Worm (Caenorhabditis elegans) whole organism, L2 larva: ENCODE results near the gene R03H10.5.
"Not testable (repeated sequence)": the region's sequence is repeated elsewhere in the genome, so short reads cannot be mapped to it uniquely, and the experiment has no call there.

Source experiments
- C34F6.9 ChIP-seq: fragments of 150-350 bp; optimal IDR thresholded peaks from 2 replicates; lab custom pipeline; 2014; ENCODE audit warnings: missing biosample characterization, missing genetic modification characterization
- F13H6.1 ChIP-seq: sonication (generic microtip); optimal IDR thresholded peaks from 2 replicates; lab custom pipeline; 2016; ENCODE audit warnings: missing genetic modification characterization, missing compliant biosample characterization
- R02D3.7 ChIP-seq: fragments of 150-350 bp; optimal IDR thresholded peaks from 2 replicates; lab custom pipeline; 2014; ENCODE audit warnings: missing biosample characterization, missing genetic modification characterization
- ZK546.5 ChIP-seq: sonication (generic microtip); optimal IDR thresholded peaks from 2 replicates; lab custom pipeline; 2017; ENCODE audit warnings: missing biosample characterization, missing genetic modification characterization
- alr-1 ChIP-seq: fragments of 150-350 bp; optimal IDR thresholded peaks from 2 replicates; lab custom pipeline; 2014; ENCODE audit warnings: missing biosample characterization, missing genetic modification characterization
- aly-2 ChIP-seq: fragments of 150-350 bp; optimal IDR thresholded peaks from 2 replicates; lab custom pipeline; 2014; ENCODE audit warnings: missing biosample characterization, missing genetic modification characterization
- ama-1 ChIP-seq: fragments of 150-350 bp; optimal IDR thresholded peaks from 2 replicates; lab custom pipeline; 2018; ENCODE audit warnings: inconsistent platforms
- blmp-1 ChIP-seq: sonication (generic microtip); optimal IDR thresholded peaks from 2 replicates; lab custom pipeline; 2017; ENCODE audit warnings: missing genetic modification characterization, mild to moderate bottlenecking, missing compliant biosample characterization, antibody characterized with exemption, moderate library complexity; ENCODE audit not compliant: insufficient read depth
- ceh-16 ChIP-seq: fragments of 150-350 bp; optimal IDR thresholded peaks from 2 replicates; lab custom pipeline; 2014; ENCODE audit warnings: missing biosample characterization, missing genetic modification characterization
- ceh-82 ChIP-seq: fragments of 150-350 bp; optimal IDR thresholded peaks from 2 replicates; lab custom pipeline; 2014; ENCODE audit warnings: missing biosample characterization, missing genetic modification characterization
- crh-2 ChIP-seq: sonication (generic microtip); optimal IDR thresholded peaks from 2 replicates; lab custom pipeline; 2017; ENCODE audit warnings: missing biosample characterization, missing genetic modification characterization
- egl-27 ChIP-seq: sonication (generic microtip); optimal IDR thresholded peaks from 3 replicates; lab custom pipeline; 2017; ENCODE audit warnings: missing biosample characterization, missing genetic modification reagents, missing genetic modification characterization
- elt-3 ChIP-seq: sonication (generic microtip); optimal IDR thresholded peaks from 2 replicates; lab custom pipeline; 2017; ENCODE audit warnings: missing biosample characterization, missing genetic modification characterization
- fos-1 ChIP-seq: fragments of 150-350 bp; optimal IDR thresholded peaks from 2 replicates; lab custom pipeline; 2014; ENCODE audit warnings: missing biosample characterization, missing genetic modification characterization
- gmeb-1 ChIP-seq: fragments of 150-350 bp; optimal IDR thresholded peaks from 2 replicates; lab custom pipeline; 2014; ENCODE audit warnings: missing biosample characterization, missing genetic modification characterization
- mbf-1 ChIP-seq: sonication (generic microtip); optimal IDR thresholded peaks from 2 replicates; lab custom pipeline; 2017; ENCODE audit warnings: missing biosample characterization, missing genetic modification characterization
- mdl-1 ChIP-seq, 2 experiments: fragments of 150-350 bp in 1 of 2; sonication (generic microtip) in 1 of 2; optimal IDR thresholded peaks; 2 replicates each; lab custom pipeline; 2017; ENCODE audit warnings: missing biosample characterization in 2 of 2, missing genetic modification characterization in 2 of 2
- nhr-129 ChIP-seq: fragments of 150-350 bp; optimal IDR thresholded peaks from 2 replicates; lab custom pipeline; 2014; ENCODE audit warnings: missing biosample characterization, missing genetic modification characterization
- nhr-21 ChIP-seq: fragments of 150-350 bp; optimal IDR thresholded peaks from 2 replicates; lab custom pipeline; 2014; ENCODE audit warnings: missing biosample characterization, missing genetic modification characterization
- nhr-23 ChIP-seq: fragments of 150-350 bp; optimal IDR thresholded peaks from 2 replicates; lab custom pipeline; 2014; ENCODE audit warnings: missing biosample characterization, missing genetic modification reagents, missing genetic modification characterization
- nhr-25 ChIP-seq: fragments of 150-350 bp; sonication (generic microtip); optimal IDR thresholded peaks from 3 replicates; lab custom pipeline; 2014; ENCODE audit warnings: missing biosample characterization, missing genetic modification characterization
- nhr-77 ChIP-seq: fragments of 150-350 bp; optimal IDR thresholded peaks from 2 replicates; lab custom pipeline; 2014; ENCODE audit warnings: missing biosample characterization, missing genetic modification characterization
- sem-4 ChIP-seq: fragments of 150-350 bp; optimal IDR thresholded peaks from 2 replicates; lab custom pipeline; 2014; ENCODE audit warnings: missing biosample characterization, missing genetic modification reagents, missing genetic modification characterization
- sma-3 ChIP-seq: sonication (generic microtip); optimal IDR thresholded peaks from 2 replicates; lab custom pipeline; 2016; ENCODE audit warnings: missing genetic modification reagents, missing genetic modification characterization, missing compliant biosample characterization
- sma-9 ChIP-seq, 2 experiments: fragments of 150-350 bp in 1 of 2; sonication (generic microtip) in 1 of 2; optimal IDR thresholded peaks; 2 replicates each; lab custom pipeline; 2014 to 2016; ENCODE audit warnings: missing genetic modification characterization in 2 of 2, mild to moderate bottlenecking in 1 of 2, missing biosample characterization in 1 of 2, missing compliant biosample characterization in 1 of 2, missing genetic modification reagents in 1 of 2, moderate library complexity in 1 of 2
- zag-1 ChIP-seq: fragments of 150-350 bp; optimal IDR thresholded peaks from 2 replicates; lab custom pipeline; 2014; ENCODE audit warnings: missing biosample characterization, missing genetic modification characterization
- ztf-11 ChIP-seq: sonication (generic microtip); optimal IDR thresholded peaks from 2 replicates; lab custom pipeline; 2017; ENCODE audit warnings: missing biosample characterization, missing genetic modification characterization

R03H10.5 gene

DNA sequence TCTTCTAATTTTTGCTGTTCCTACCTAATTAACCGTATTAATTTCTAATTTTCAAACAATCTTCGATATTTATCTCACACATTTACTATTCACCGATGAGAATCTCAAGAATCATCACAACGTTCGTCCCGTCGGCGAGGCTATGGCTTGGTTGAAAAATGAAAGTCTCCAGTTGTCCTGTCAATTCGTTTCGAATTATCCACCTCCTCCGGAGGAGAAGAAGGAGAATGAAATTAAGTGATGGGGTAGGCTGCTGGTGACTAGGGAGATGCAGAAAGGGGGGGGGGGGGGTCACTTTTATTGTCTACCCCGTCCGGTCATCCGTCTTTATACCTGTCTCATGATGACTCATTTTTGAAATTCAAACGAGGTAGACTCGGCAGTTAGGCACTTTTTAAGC, 17.5 kb downstream of the R03H10.5 start:
- TF ChIP-seq nhr-129 (tag; lab: Kevin White, UChicago), result no peak
- TF ChIP-seq nhr-21, result no peak
- TF ChIP-seq mbf-1 (tag; lab: Kevin White, UChicago), result no peak
- TF ChIP-seq F13H6.1 (tag; lab: Kevin White, UChicago), result no peak
- TF ChIP-seq sem-4 (tag; lab: Kevin White, UChicago), result no peak
- TF ChIP-seq sma-9 (GFP tag; optimal IDR thresholded peaks at IDR 0.05; lab: Kevin White, UChicago), result no peak
- no peak for TF ChIP-seq sma-9 (tag; optimal IDR thresholded peaks at IDR 0.05; lab: Kevin White, UChicago)
- TF ChIP-seq nhr-25 (tag; lab: Kevin White, UChicago), result no peak
- no peak for TF ChIP-seq zag-1
- no peak for TF ChIP-seq blmp-1 (tag; lab: Kevin White, UChicago)
- TF ChIP-seq C34F6.9 (tag; lab: Kevin White, UChicago), result no peak
- TF ChIP-seq ama-1 (lab: Kevin White, UChicago), result no peak
- no peak for TF ChIP-seq mdl-1 (tag; optimal IDR thresholded peaks at IDR 0.05; lab: Kevin White, UChicago)

DNA sequence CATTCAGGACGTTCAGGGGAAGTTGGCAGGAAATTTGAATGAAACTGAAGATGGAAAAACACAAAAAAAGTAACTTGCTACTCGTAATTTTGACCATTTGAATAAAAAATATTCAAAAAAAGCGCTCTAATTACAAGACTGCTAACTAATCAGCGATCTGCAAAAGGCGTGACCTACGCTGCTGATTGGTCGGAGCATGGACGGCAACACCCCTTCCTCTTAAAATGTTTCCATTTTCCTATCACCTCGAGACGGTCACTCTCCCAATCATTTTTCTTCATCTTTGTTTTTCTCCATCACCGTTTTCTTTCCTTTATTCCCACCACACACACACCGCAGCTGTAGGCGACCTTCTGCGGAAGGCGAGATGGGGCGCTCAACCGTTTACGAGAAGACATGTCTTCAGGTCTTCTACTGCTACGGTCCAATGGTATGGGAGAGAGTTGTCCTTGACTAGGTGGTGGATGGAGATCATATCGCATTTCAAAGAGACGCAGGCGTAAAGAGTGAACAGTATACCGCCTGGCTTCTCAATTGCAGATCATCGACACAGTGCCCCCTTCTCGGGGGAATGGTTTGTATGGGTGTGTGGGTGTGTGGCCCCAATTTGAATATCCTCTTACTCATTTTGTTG, 18.8 kb downstream of the R03H10.5 start:
- TF ChIP-seq gmeb-1 (tag; lab: Kevin White, UChicago) (no peak), sem-4 (tag; lab: Kevin White, UChicago) (no peak), nhr-25 (tag; lab: Kevin White, UChicago) (peak; percentile 87), fos-1 (tag; lab: Kevin White, UChicago) (peak; percentile 31), blmp-1 (tag; lab: Kevin White, UChicago) (peak; percentile 33), ZK546.5 (tag; lab: Kevin White, UChicago) (no peak), sma-9 (GFP tag; optimal IDR thresholded peaks at IDR 0.05; lab: Kevin White, UChicago) (no peak), sma-9 (tag; optimal IDR thresholded peaks at IDR 0.05; lab: Kevin White, UChicago) (no peak), nhr-21 (peak; percentile 17), elt-3 (no peak), ceh-82 (tag; lab: Kevin White, UChicago) (no peak), ztf-11 (tag; lab: Kevin White, UChicago) (no peak), ceh-16 (peak; percentile 39), C34F6.9 (tag; lab: Kevin White, UChicago) (peak; percentile 16), nhr-77 (tag; lab: Kevin White, UChicago) (no peak), sma-3 (peak; percentile 9), mbf-1 (tag; lab: Kevin White, UChicago) (no peak), crh-2 (tag; lab: Kevin White, UChicago) (no peak), nhr-23 (tag; lab: Kevin White, UChicago) (no peak), nhr-129 (tag; lab: Kevin White, UChicago) (peak; percentile 26), aly-2 (tag; lab: Kevin White, UChicago) (no peak)

DNA sequence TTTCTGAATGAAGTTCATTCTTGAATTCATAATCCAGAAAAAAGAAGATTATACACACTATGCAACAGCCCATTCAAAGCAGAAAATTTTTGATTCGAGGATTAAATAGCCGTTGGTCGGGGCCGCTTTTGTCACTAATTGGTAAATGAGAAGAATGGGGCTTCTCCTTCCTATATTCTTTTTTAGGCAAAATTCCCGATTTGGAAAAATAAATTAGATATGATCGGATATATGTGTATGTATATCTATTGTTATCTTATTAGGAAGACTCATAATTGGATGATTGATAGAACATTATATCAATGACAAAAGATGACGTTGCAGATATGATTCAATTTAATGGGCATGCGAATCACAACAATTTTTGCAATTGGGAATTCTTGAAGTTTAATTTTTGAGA, 20.2 kb downstream of the R03H10.5 start:
- TF ChIP-seq aly-2 (tag; lab: Kevin White, UChicago), result no peak
- no peak for TF ChIP-seq blmp-1 (tag; lab: Kevin White, UChicago)
- no peak for TF ChIP-seq elt-3

DNA sequence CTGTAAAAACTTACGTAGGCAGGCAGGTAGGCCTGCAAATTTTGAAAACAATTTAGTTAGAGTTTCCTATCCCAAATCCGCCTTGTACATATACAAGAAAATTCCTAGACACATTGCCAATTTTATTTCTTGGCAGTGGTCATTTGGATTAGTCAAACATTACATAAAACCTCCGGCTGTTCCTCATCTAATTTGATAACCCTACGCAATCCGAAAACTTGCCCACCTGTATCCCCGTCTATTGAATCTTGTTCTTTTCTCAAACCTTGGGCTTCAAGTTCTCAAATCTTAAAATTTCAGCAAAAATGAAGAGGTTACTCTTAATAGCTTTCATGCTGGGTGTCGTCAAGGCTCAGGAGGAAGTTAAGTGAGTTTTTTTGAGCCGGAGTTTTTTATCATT, 24.4 kb downstream of the R03H10.5 start, which contains the start of gene F56D3.1:
TSS of gene F56D3.1 (plus strand) at position 301 of the 400 bp plus-strand sequence.
- TF ChIP-seq alr-1 (tag; lab: Kevin White, UChicago), result no peak

DNA sequence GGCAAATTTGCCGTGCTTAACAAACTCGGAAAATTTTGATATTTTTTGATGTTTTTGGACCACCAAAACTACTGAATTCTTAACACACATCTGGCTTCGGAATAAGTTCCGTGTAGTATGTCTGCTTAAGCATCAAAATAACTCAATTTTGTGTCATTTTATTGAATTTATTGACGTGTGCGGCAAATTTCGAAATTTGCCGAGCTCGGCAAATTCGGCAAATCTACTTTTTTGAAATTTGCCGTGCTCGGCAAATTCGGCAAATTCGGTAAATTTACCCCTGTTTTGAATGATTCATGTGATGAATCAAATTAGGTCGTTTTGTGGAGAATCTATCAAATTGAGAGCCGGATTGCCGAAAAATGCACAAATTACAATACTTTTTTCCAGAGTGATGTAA, 35.1 kb downstream of the R03H10.5 start, which contains the start of gene ast-1:
TSS of gene ast-1 (minus strand) at position 101 of the 400 bp plus-strand sequence.
- not testable (repeated sequence) for TF ChIP-seq nhr-129, C34F6.9, crh-2 (tag; lab: Kevin White, UChicago)

DNA sequence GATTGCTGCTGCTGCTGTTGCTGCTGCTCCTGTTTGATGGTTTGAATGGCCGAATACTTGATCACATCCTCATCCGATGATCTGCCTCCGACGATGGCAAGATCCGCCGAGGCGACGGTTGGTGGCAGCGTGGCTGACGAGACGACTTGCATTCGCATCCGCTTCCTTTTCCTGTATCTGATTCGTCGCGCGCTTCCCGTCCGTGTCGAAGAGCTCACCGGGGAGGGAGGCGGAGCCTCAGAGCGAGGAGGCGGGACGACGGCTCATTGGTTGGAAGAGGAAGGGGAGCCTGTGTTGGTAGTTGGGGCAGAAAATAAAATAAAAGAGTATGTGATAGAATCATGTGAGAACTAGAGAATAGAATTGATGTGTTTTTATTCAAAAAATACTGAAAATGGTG, 35.7 kb downstream of the R03H10.5 start:
- TF ChIP-seq F13H6.1 (tag; lab: Kevin White, UChicago), result peak; percentile 5
- peak; percentile 9 for TF ChIP-seq sem-4 (tag; lab: Kevin White, UChicago)
- no peak for TF ChIP-seq R02D3.7 (tag; lab: Kevin White, UChicago)

DNA sequence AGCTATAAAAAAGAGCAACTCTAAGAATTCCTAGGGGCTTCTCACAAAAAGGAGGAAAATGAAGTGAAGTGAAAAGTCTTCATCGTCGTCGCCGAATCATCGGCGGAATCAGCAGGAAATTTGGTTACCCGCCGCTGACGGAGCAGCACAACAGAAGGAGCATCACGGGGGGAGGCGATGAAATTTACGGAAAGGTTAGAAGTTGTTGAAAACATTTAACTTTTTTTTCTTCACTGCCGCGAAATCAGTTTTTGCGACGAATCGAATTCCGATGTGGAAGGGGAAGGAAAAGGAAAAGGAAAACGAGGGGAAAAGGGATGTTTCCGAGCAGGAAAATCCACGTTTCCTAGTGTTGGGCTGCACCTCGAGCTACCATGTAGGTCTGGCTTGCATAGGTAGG, 37.1 kb downstream of the R03H10.5 start:
- TF ChIP-seq mbf-1 (tag; lab: Kevin White, UChicago) (no peak), egl-27 (tag; lab: Kevin White, UChicago) (peak; percentile 3), sma-9 (GFP tag; optimal IDR thresholded peaks at IDR 0.05; lab: Kevin White, UChicago) (peak; percentile 32), sma-9 (tag; optimal IDR thresholded peaks at IDR 0.05; lab: Kevin White, UChicago) (no peak), F13H6.1 (tag; lab: Kevin White, UChicago) (peak; percentile 19), R02D3.7 (tag; lab: Kevin White, UChicago) (no peak)
